Worm (Caenorhabditis elegans): ENCODE measurements around the gene F40G9.15.

DNA sequence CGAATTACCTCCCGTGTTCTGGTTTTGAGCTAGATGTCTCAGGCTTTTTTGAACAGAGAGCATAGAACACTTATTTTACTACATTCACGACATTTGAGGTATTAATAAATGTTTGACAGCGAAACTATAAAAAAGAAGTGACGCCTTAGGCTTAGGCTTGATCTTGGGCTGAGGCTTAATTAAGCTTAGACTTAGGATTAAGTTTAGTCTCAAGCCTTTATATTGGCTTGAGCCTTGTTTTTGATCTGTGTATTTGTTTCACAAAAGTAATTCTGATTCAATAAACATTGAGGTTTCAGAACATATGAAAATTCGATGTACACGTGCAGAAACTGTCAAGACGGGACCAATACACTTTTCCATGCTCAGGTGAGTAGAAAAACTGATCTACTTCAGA, 27.5 kb downstream of the F40G9.15 start, which contains the start of gene klp-20:
- no peak for TF ChIP-seq tbx-37 (GFP tag; conservative IDR thresholded peaks at IDR 0.05)
- TF ChIP-seq ama-1 (optimal IDR thresholded peaks at IDR 0.05), result no peak
- TF ChIP-seq tra-4 (tag; optimal IDR thresholded peaks at IDR 0.05), result no peak
- no peak for TF ChIP-seq sea-1 (GFP tag; conservative IDR thresholded peaks at IDR 0.05)
- no peak for TF ChIP-seq tbx-11 (GFP tag; IDR thresholded peaks at IDR 0.05)
- no peak for TF ChIP-seq ceh-36 (tag; optimal IDR thresholded peaks at IDR 0.05)
- no peak for TF ChIP-seq scrt-1 (GFP tag; IDR thresholded peaks at IDR 0.05)
- no peak for TF ChIP-seq B0310.2 (tag; optimal IDR thresholded peaks at IDR 0.05)
- no peak for TF ChIP-seq flt-1 (GFP tag; IDR thresholded peaks at IDR 0.05)
- no peak for TF ChIP-seq F13C5.2 (tag; optimal IDR thresholded peaks at IDR 0.05)

Data from whole organism, early embryonic.